Worm (Caenorhabditis elegans): Measurements from ENCODE around the gene srw-95.

ce11 chrIV:4764422-4764821 is 47.5 kb upstream of the srw-95 start, which contains the start of gene npp-26:
- TF ChIP-seq ceh-82 (tag; optimal IDR thresholded peaks at IDR 0.05) (no peak), pqm-1 (tag; optimal IDR thresholded peaks at IDR 0.05) (no peak), fkh-4 (tag; optimal IDR thresholded peaks at IDR 0.05; ENCODE audit: borderline replicate concordance) (no peak), nhr-71 (tag; optimal IDR thresholded peaks at IDR 0.05) (no peak), isw-1 (GFP tag; IDR thresholded peaks at IDR 0.05) (no peak), unc-130 (tag; optimal IDR thresholded peaks at IDR 0.05) (no peak), lin-15B (tag; optimal IDR thresholded peaks at IDR 0.05) (no peak), pag-3 (tag; optimal IDR thresholded peaks at IDR 0.05; ENCODE audit: borderline replicate concordance, insufficient read depth) (no peak), lir-3 (tag; optimal IDR thresholded peaks at IDR 0.05; ENCODE audit: poor library complexity) (no peak)
